Worm (Caenorhabditis elegans) whole organism, mixed stage, embryonic: ENCODE data around the gene F38A1.11.

Experiments
- bed-3 ChIP-seq: fragments of 200-800 bp; sonication (Bioruptor generic); optimal IDR thresholded peaks from 3 replicates; lab custom pipeline; 2018; ENCODE audit warnings: mild to moderate bottlenecking, missing genetic modification characterization, moderate library complexity, missing compliant biosample characterization
- ces-1 ChIP-seq: fragments of 150-350 bp; optimal IDR thresholded peaks from 2 replicates; lab custom pipeline; 2014; ENCODE audit warnings: missing biosample characterization, missing genetic modification reagents, missing genetic modification characterization
- elt-1 ChIP-seq: sonication (generic microtip); optimal IDR thresholded peaks from 2 replicates; lab custom pipeline; 2017; ENCODE audit warnings: missing genetic modification characterization, mild to moderate bottlenecking, missing compliant biosample characterization, antibody characterized with exemption, moderate library complexity, borderline replicate concordance; ENCODE audit not compliant: insufficient read depth
- mep-1 ChIP-seq: fragments of 150-350 bp; optimal IDR thresholded peaks from 2 replicates; lab custom pipeline; 2017; ENCODE audit warnings: missing biosample characterization, missing genetic modification reagents, missing genetic modification characterization, inconsistent platforms
- nhr-237 ChIP-seq: fragments of 150-350 bp; optimal IDR thresholded peaks from 2 replicates; lab custom pipeline; 2014; ENCODE audit warnings: missing biosample characterization, missing genetic modification characterization
- pha-4 ChIP-seq: fragments of 150-350 bp; optimal IDR thresholded peaks from 2 replicates; lab custom pipeline; 2018; ENCODE audit warnings: missing biosample characterization, missing genetic modification reagents, missing genetic modification characterization
- snpc-4 ChIP-seq: fragments of 150-350 bp; optimal IDR thresholded peaks from 2 replicates; lab custom pipeline; 2014; ENCODE audit warnings: missing biosample characterization, missing genetic modification characterization
- unc-120 ChIP-seq: sonication (generic microtip); optimal IDR thresholded peaks from 2 replicates; lab custom pipeline; 2017; ENCODE audit warnings: missing genetic modification characterization, missing compliant biosample characterization; ENCODE audit not compliant: poor library complexity, severe bottlenecking
- unc-62 ChIP-seq: fragments of 150-350 bp; optimal IDR thresholded peaks from 2 replicates; lab custom pipeline; 2014; ENCODE audit warnings: missing biosample characterization, missing genetic modification reagents, missing genetic modification characterization
- ztf-11 ChIP-seq: fragments of 150-350 bp; optimal IDR thresholded peaks from 2 replicates; lab custom pipeline; 2014; ENCODE audit warnings: missing biosample characterization, missing genetic modification characterization

- TF ChIP-seq elt-1 (tag; lab: Kevin White, UChicago) (no peak), unc-62 (GFP tag; lab: Kevin White, UChicago) (no peak), nhr-237 (tag; lab: Kevin White, UChicago) (no peak), ztf-11 (no peak), snpc-4 (tag; lab: Kevin White, UChicago) (no peak), mep-1 (tag; lab: Kevin White, UChicago) (no peak), bed-3 (no peak), pha-4 (tag; lab: Kevin White, UChicago) (no peak), ces-1 (no peak), unc-120 (tag; lab: Kevin White, UChicago) (no peak)
These were observed 3.9 kb upstream of the F38A1.11 start, which contains the start of gene F38A1.15 for ce11 chrIV:1243295-1243694.
